Worm (Caenorhabditis elegans) whole organism, young adult: Measurements from ENCODE around the gene ahsa-1.

ENCODE experiments used
- C17E4.6 ChIP-seq: fragments of 200-800 bp; sonication (Bioruptor generic); IDR thresholded peaks from 2 replicates; pipeline ENCODE4 v1.3.6; 2022; ENCODE audit warnings: missing genetic modification reagents, missing genetic modification characterization, missing compliant biosample characterization
- F10E7.11 ChIP-seq: sonication (generic microtip); optimal IDR thresholded peaks from 2 replicates; lab custom pipeline; 2017; ENCODE audit warnings: mild to moderate bottlenecking, missing genetic modification characterization, moderate library complexity, missing compliant biosample characterization
- F22D6.2 ChIP-seq: sonication (generic microtip); optimal IDR thresholded peaks from 2 replicates; lab custom pipeline; 2016; ENCODE audit warnings: mild to moderate bottlenecking, missing genetic modification characterization, missing compliant biosample characterization
- F23B12.7 ChIP-seq: sonication (generic microtip); optimal IDR thresholded peaks from 2 replicates; lab custom pipeline; 2017; ENCODE audit warnings: missing genetic modification characterization, mild to moderate bottlenecking, missing compliant biosample characterization, antibody characterized with exemption, moderate library complexity; ENCODE audit not compliant: insufficient read depth
- F37B4.10 ChIP-seq: fragments of 200-800 bp; sonication (Bioruptor generic); IDR thresholded peaks from 2 replicates; pipeline ENCODE4 v1.3.6; 2022; ENCODE audit warnings: missing genetic modification characterization, missing compliant biosample characterization
- F39B2.1 ChIP-seq: fragments of 200-800 bp; sonication (Bioruptor generic); IDR thresholded peaks from 2 replicates; pipeline ENCODE4 v1.3.6; 2022; ENCODE audit warnings: missing genetic modification reagents, missing genetic modification characterization, missing compliant biosample characterization
- F52B5.7 ChIP-seq: sonication (generic microtip); optimal IDR thresholded peaks from 2 replicates; lab custom pipeline; 2016; ENCODE audit warnings: mild to moderate bottlenecking, missing genetic modification characterization, missing compliant biosample characterization
- F55B11.4 ChIP-seq: sonication (generic microtip); optimal IDR thresholded peaks from 2 replicates; lab custom pipeline; 2016; ENCODE audit warnings: missing compliant biosample characterization, missing genetic modification characterization, borderline replicate concordance; ENCODE audit not compliant: insufficient read depth
- F57A8.1 ChIP-seq: fragments of 200-800 bp; sonication (Bioruptor generic); optimal IDR thresholded peaks from 2 replicates; lab custom pipeline; 2018; ENCODE audit warnings: mild to moderate bottlenecking, missing genetic modification characterization, moderate library complexity, missing compliant biosample characterization
- F57C9.4 ChIP-seq: sonication (generic microtip); optimal IDR thresholded peaks from 2 replicates; lab custom pipeline; 2017; ENCODE audit warnings: mild to moderate bottlenecking, missing genetic modification characterization, missing compliant biosample characterization
- K11D2.4 ChIP-seq: fragments of 200-800 bp; sonication (Bioruptor generic); IDR thresholded peaks from 2 replicates; pipeline ENCODE4 v1.3.6; 2022; ENCODE audit warnings: missing genetic modification reagents, missing genetic modification characterization, missing compliant biosample characterization
- K12H6.12 ChIP-seq: fragments of 200-800 bp; sonication (Bioruptor generic); optimal IDR thresholded peaks from 2 replicates; lab custom pipeline; 2018; ENCODE audit warnings: mild to moderate bottlenecking, missing genetic modification characterization, missing compliant biosample characterization
- T07F8.4 ChIP-seq: sonication (generic microtip); optimal IDR thresholded peaks from 2 replicates; lab custom pipeline; 2016; ENCODE audit warnings: mild to moderate bottlenecking, missing genetic modification characterization, moderate library complexity, missing compliant biosample characterization
- T26A5.8 ChIP-seq: sonication (generic microtip); optimal IDR thresholded peaks from 2 replicates; lab custom pipeline; 2016; ENCODE audit warnings: missing genetic modification characterization, missing compliant biosample characterization
- Y53F4B.3 ChIP-seq: fragments of 200-800 bp; sonication (Bioruptor generic); IDR thresholded peaks from 2 replicates; pipeline ENCODE4 v1.3.6; 2022; ENCODE audit warnings: missing genetic modification reagents, missing genetic modification characterization, missing compliant biosample characterization
- Y67H2A.10 ChIP-seq: fragments of 200-800 bp; sonication (Bioruptor generic); conservative IDR thresholded peaks from 2 replicates; pipeline ENCODE4 v1.3.6; 2022; ENCODE audit warnings: missing genetic modification reagents, missing genetic modification characterization, missing compliant biosample characterization
- attf-5 ChIP-seq: fragments of 200-800 bp; sonication (Bioruptor generic); optimal IDR thresholded peaks from 2 replicates; lab custom pipeline; 2018; ENCODE audit warnings: mild to moderate bottlenecking, missing genetic modification characterization, missing compliant biosample characterization
- attf-6 ChIP-seq: fragments of 200-800 bp; sonication (Bioruptor generic); IDR thresholded peaks from 2 replicates; pipeline ENCODE4 v1.3.6; 2022; ENCODE audit warnings: missing genetic modification reagents, missing genetic modification characterization, missing compliant biosample characterization
- bed-1 ChIP-seq: fragments of 200-800 bp; sonication (Bioruptor generic); IDR thresholded peaks from 2 replicates; pipeline ENCODE4 v1.3.6; 2022; ENCODE audit warnings: missing genetic modification reagents, missing genetic modification characterization, missing compliant biosample characterization
- ccch-3 ChIP-seq: fragments of 200-800 bp; sonication (Bioruptor generic); optimal IDR thresholded peaks from 2 replicates; lab custom pipeline; 2018; ENCODE audit warnings: mild to moderate bottlenecking, missing genetic modification characterization, missing compliant biosample characterization
- cebp-2 ChIP-seq: fragments of 200-800 bp; sonication (Bioruptor generic); IDR thresholded peaks from 2 replicates; pipeline ENCODE4 v1.3.6; 2022; ENCODE audit warnings: missing genetic modification characterization, missing compliant biosample characterization
- ceh-100 ChIP-seq: fragments of 200-800 bp; sonication (Bioruptor generic); IDR thresholded peaks from 2 replicates; pipeline ENCODE4 v1.3.6; 2022; ENCODE audit warnings: missing genetic modification reagents, missing genetic modification characterization, missing compliant biosample characterization
- ceh-40 ChIP-seq: fragments of 200-800 bp; sonication (Bioruptor generic); IDR thresholded peaks from 2 replicates; pipeline ENCODE4 v1.3.6; 2022; ENCODE audit warnings: missing genetic modification characterization, missing compliant biosample characterization
- chd-7 ChIP-seq: sonication (generic microtip); optimal IDR thresholded peaks from 2 replicates; lab custom pipeline; 2016; ENCODE audit warnings: mild to moderate bottlenecking, missing genetic modification characterization, moderate library complexity, missing compliant biosample characterization
- egl-18 ChIP-seq: fragments of 200-800 bp; sonication (Bioruptor generic); IDR thresholded peaks from 2 replicates; pipeline ENCODE4 v1.3.6; 2022; ENCODE audit warnings: missing genetic modification reagents, missing genetic modification characterization, missing compliant biosample characterization
- ekl-4 ChIP-seq: fragments of 200-800 bp; sonication (Bioruptor generic); IDR thresholded peaks from 2 replicates; pipeline ENCODE4 v1.3.6; 2022; ENCODE audit warnings: missing genetic modification reagents, missing genetic modification characterization, missing compliant biosample characterization
- ets-4 ChIP-seq: fragments of 200-800 bp; sonication (Bioruptor generic); optimal IDR thresholded peaks from 2 replicates; lab custom pipeline; 2018; ENCODE audit warnings: mild to moderate bottlenecking, missing genetic modification characterization, missing compliant biosample characterization
- gei-17 ChIP-seq: fragments of 200-800 bp; sonication (Bioruptor generic); optimal IDR thresholded peaks from 2 replicates; lab custom pipeline; 2018; ENCODE audit warnings: mild to moderate bottlenecking, missing genetic modification characterization, missing compliant biosample characterization
- hlh-26 ChIP-seq: fragments of 200-800 bp; sonication (Bioruptor generic); conservative IDR thresholded peaks from 2 replicates; pipeline ENCODE4 v1.3.6; 2022; ENCODE audit warnings: missing genetic modification reagents, missing genetic modification characterization, missing compliant biosample characterization
- hmg-20 ChIP-seq: fragments of 200-800 bp; sonication (Bioruptor generic); IDR thresholded peaks from 2 replicates; pipeline ENCODE4 v1.3.6; 2022; ENCODE audit warnings: missing genetic modification reagents, missing genetic modification characterization, missing compliant biosample characterization
- hsf-1 ChIP-seq: fragments of 200-800 bp; sonication (Bioruptor generic); IDR thresholded peaks from 2 replicates; pipeline ENCODE4 v1.3.6; 2022; ENCODE audit warnings: missing genetic modification reagents, missing genetic modification characterization, missing compliant biosample characterization
- let-526 ChIP-seq: fragments of 200-800 bp; sonication (Bioruptor generic); IDR thresholded peaks from 2 replicates; pipeline ENCODE4 v1.3.6; 2022; ENCODE audit warnings: missing genetic modification reagents, missing genetic modification characterization, missing compliant biosample characterization
- lin-35 ChIP-seq, 3 experiments: fragments of 150-350 bp in 2 of 3; sonication (generic microtip) in 1 of 3; optimal IDR thresholded peaks; 2 replicates each; lab custom pipeline; 2014 to 2018; ENCODE audit warnings: missing biosample characterization in 3 of 3, missing genetic modification characterization in 3 of 3, missing genetic modification reagents in 3 of 3
- lin-54 ChIP-seq: fragments of 200-800 bp; sonication (Bioruptor generic); optimal IDR thresholded peaks from 2 replicates; lab custom pipeline; 2018; ENCODE audit warnings: mild to moderate bottlenecking, missing genetic modification characterization, missing compliant biosample characterization
- madf-10 ChIP-seq: sonication (generic microtip); optimal IDR thresholded peaks from 2 replicates; lab custom pipeline; 2016; ENCODE audit warnings: mild to moderate bottlenecking, missing genetic modification characterization, missing compliant biosample characterization
- mel-28 ChIP-seq: sonication (generic microtip); optimal IDR thresholded peaks from 2 replicates; lab custom pipeline; 2016; ENCODE audit warnings: borderline replicate concordance, mild to moderate bottlenecking, missing genetic modification characterization, missing compliant biosample characterization
- mxl-1 ChIP-seq: sonication (generic microtip); optimal IDR thresholded peaks from 2 replicates; lab custom pipeline; 2016; ENCODE audit warnings: missing genetic modification characterization, missing compliant biosample characterization
- nhr-179 ChIP-seq: sonication (generic microtip); optimal IDR thresholded peaks from 2 replicates; lab custom pipeline; 2016; ENCODE audit warnings: mild to moderate bottlenecking, missing genetic modification characterization, missing compliant biosample characterization
- nhr-90 ChIP-seq: sonication (generic microtip); optimal IDR thresholded peaks from 2 replicates; lab custom pipeline; 2016; ENCODE audit warnings: missing genotype, mild to moderate bottlenecking, missing genetic modification characterization, missing compliant biosample characterization
- pha-4 ChIP-seq: fragments of 150-350 bp; sonication (generic microtip); optimal IDR thresholded peaks from 2 replicates; lab custom pipeline; 2014; ENCODE audit warnings: missing biosample characterization, missing genetic modification reagents, missing genetic modification characterization
- rcor-1 ChIP-seq: fragments of 200-800 bp; sonication (Bioruptor generic); IDR thresholded peaks from 2 replicates; pipeline ENCODE4 v1.3.6; 2022; ENCODE audit warnings: missing genetic modification reagents, missing genetic modification characterization, missing compliant biosample characterization
- rpc-1 ChIP-seq, 2 experiments: fragments of 150-350 bp in 1 of 2; sonication (generic microtip) in 1 of 2; optimal IDR thresholded peaks; 2 replicates each; lab custom pipeline; 2014 to 2018; ENCODE audit warnings: missing biosample characterization in 1 of 2, missing genetic modification characterization in 1 of 2, missing genetic modification reagents in 1 of 2, missing genotype in 1 of 2
- sdz-38 ChIP-seq: sonication (generic microtip); optimal IDR thresholded peaks from 2 replicates; lab custom pipeline; 2016; ENCODE audit warnings: missing genotype, missing genetic modification characterization, missing compliant biosample characterization
- snpc-3.4 ChIP-seq: sonication (generic microtip); optimal IDR thresholded peaks from 2 replicates; lab custom pipeline; 2017; ENCODE audit warnings: missing genetic modification characterization, mild to moderate bottlenecking, missing compliant biosample characterization, antibody characterized with exemption, moderate library complexity, missing genotype, missing genetic modification reagents
- tlf-1 ChIP-seq: fragments of 200-800 bp; sonication (Bioruptor generic); optimal IDR thresholded peaks from 2 replicates; lab custom pipeline; 2018; ENCODE audit warnings: mild to moderate bottlenecking, missing genetic modification characterization, missing compliant biosample characterization
- unc-62 ChIP-seq: fragments of 150-350 bp; optimal IDR thresholded peaks from 2 replicates; lab custom pipeline; 2014; ENCODE audit warnings: missing biosample characterization, missing genetic modification reagents, missing genetic modification characterization
- zim-3 ChIP-seq: sonication (generic microtip); optimal IDR thresholded peaks from 2 replicates; lab custom pipeline; 2017; ENCODE audit warnings: mild to moderate bottlenecking, missing genetic modification characterization, moderate library complexity, missing compliant biosample characterization
- ztf-25 ChIP-seq: fragments of 200-800 bp; sonication (Bioruptor generic); IDR thresholded peaks from 2 replicates; pipeline ENCODE4 v1.3.6; 2022; ENCODE audit warnings: missing genetic modification reagents, missing genetic modification characterization, missing compliant biosample characterization
- ztf-28 ChIP-seq: fragments of 200-800 bp; sonication (Bioruptor generic); IDR thresholded peaks from 2 replicates; pipeline ENCODE4 v1.3.6; 2022; ENCODE audit warnings: missing genetic modification reagents, missing genetic modification characterization, missing compliant biosample characterization

The ahsa-1 gene

DNA sequence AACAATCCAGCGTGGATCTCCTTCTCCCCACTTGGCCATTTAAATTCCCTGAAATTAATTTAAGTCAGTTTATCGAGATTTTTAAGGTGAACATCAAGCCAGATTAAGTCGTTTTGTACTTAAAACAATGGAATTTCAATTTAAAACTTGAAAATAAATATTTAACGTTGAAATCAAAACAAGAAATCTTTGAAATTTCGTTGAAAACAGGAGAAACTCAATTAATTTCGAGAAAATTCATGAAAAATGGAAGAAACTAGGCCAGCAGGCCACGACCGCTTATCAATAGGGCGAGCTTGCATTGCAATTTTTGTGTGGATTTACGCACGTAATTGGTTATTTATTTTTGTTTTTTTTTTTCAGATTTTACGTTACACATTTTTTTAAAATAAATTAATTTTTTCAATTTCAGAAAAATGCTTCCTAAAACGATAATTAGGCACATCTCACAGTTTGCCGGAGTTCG, at the start of gene ahsa-1, which contains the start of gene C01G10.7 (continued):
- TF ChIP-seq T26A5.8 (tag; lab: Kevin White, UChicago) = no peak
- TF ChIP-seq madf-10 (tag; lab: Kevin White, UChicago) = peak; percentile 87
- no peak for TF ChIP-seq ceh-40 (GFP tag; lab: Robert Waterston, UW)
- TF ChIP-seq tlf-1 (GFP tag; lab: Kevin White, UChicago) = peak; percentile 86
- no peak for TF ChIP-seq ets-4 (GFP tag; lab: Kevin White, UChicago)
- peak; percentile 48; the same call in 1 of the 2 replicates for TF ChIP-seq C17E4.6 (GFP tag; lab: Robert Waterston, UW)
- TF ChIP-seq ztf-25 (GFP tag; lab: Robert Waterston, UW) = peak; percentile 71; the same call in 1 of the 2 replicates
- peak; percentile 93 for TF ChIP-seq ztf-28 (GFP tag; lab: Robert Waterston, UW)
- peak; percentile 31 for TF ChIP-seq rpc-1 (optimal IDR thresholded peaks at IDR 0.05; lab: Kevin White, UChicago)
- no peak for TF ChIP-seq rpc-1 (tag; optimal IDR thresholded peaks at IDR 0.05; lab: Kevin White, UChicago)
- no peak for TF ChIP-seq lin-35 (GFP tag; optimal IDR thresholded peaks at IDR 0.05; lab: Kevin White, UChicago)
- TF ChIP-seq nhr-179 (tag; lab: Kevin White, UChicago) = no peak
- TF ChIP-seq lin-54 (GFP tag; lab: Kevin White, UChicago) = peak; percentile 82
- TF ChIP-seq ceh-100 (GFP tag; lab: Robert Waterston, UW) = peak; percentile 72
- peak; percentile 88 for TF ChIP-seq ekl-4 (GFP tag; lab: Robert Waterston, UW)
- TF ChIP-seq T07F8.4 (tag; lab: Kevin White, UChicago) = peak; percentile 24
- TF ChIP-seq F10E7.11 = no peak
- TF ChIP-seq zim-3 = no peak
- no peak for TF ChIP-seq nhr-90 (tag; lab: Kevin White, UChicago)
- TF ChIP-seq pha-4 (tag; lab: Kevin White, UChicago) = no peak
- TF ChIP-seq rcor-1 = peak; percentile 84
- TF ChIP-seq F57C9.4 (tag; lab: Kevin White, UChicago) = no peak
- TF ChIP-seq Y53F4B.3 = no peak
- TF ChIP-seq hsf-1 (GFP tag; lab: Robert Waterston, UW) = peak; percentile 97
- peak; percentile 70 for TF ChIP-seq K12H6.12 (tag; lab: Kevin White, UChicago)
- TF ChIP-seq F23B12.7 = peak; percentile 84
- TF ChIP-seq bed-1 (GFP tag; lab: Robert Waterston, UW) = no peak
- no peak for TF ChIP-seq F37B4.10
- peak; percentile 30 for TF ChIP-seq ccch-3 (GFP tag; lab: Kevin White, UChicago)
- peak; percentile 93 for TF ChIP-seq attf-5 (GFP tag; lab: Kevin White, UChicago)
- TF ChIP-seq Y67H2A.10 = peak; percentile 74
- TF ChIP-seq hmg-20 = no peak
- TF ChIP-seq unc-62 (GFP tag; lab: Kevin White, UChicago) = no peak
- TF ChIP-seq mel-28 (tag; lab: Kevin White, UChicago) = peak; percentile 57
- no peak for TF ChIP-seq chd-7
- TF ChIP-seq F52B5.7 (tag; lab: Kevin White, UChicago) = no peak
- no peak for TF ChIP-seq gei-17
- TF ChIP-seq F22D6.2 (tag; lab: Kevin White, UChicago) = peak; percentile 52
- TF ChIP-seq F39B2.1 = no peak
- TF ChIP-seq let-526 = peak; percentile 90
- no peak for TF ChIP-seq egl-18
- no peak for TF ChIP-seq sdz-38 (tag; lab: Kevin White, UChicago)
- peak; percentile 51 for TF ChIP-seq snpc-3.4 (tag; lab: Kevin White, UChicago)
- no peak for TF ChIP-seq attf-6 (GFP tag; lab: Robert Waterston, UW)
- no peak for TF ChIP-seq hlh-26
- TF ChIP-seq K11D2.4 (GFP tag; lab: Robert Waterston, UW) = 0 out of 2 replicates have a peak, but pooled peaks have one; percentile 55
- TF ChIP-seq F55B11.4 (tag; lab: Kevin White, UChicago) = no peak
- TF ChIP-seq cebp-2 (GFP tag; lab: Robert Waterston, UW) = no peak
- TF ChIP-seq mxl-1 = no peak
- TF ChIP-seq F57A8.1 = no peak
